Fruit fly (Drosophila melanogaster): Measurements from ENCODE around the gene Zip99C.

The Zip99C gene

dm6 chr3R:29894393-29894792 lies 25.7 kb upstream of the Zip99C start (continued):
- peak; percentile 35; the same call in 1 of the 3 replicates for TF ChIP-seq zfh1 (GFP tag; IDR thresholded peaks at IDR 0.05)
- peak; percentile 53 for TF ChIP-seq lilli (GFP tag; optimal IDR thresholded peaks at IDR 0.05)
- TF ChIP-seq CG9932 (GFP tag; IDR thresholded peaks at IDR 0.05): peak; percentile 72
- peak; percentile 82 for TF ChIP-seq Rfx (GFP tag; IDR thresholded peaks at IDR 0.05)
- TF ChIP-seq HmgZ (tag; optimal IDR thresholded peaks at IDR 0.05): peak; percentile 23
- peak; percentile 32 for TF ChIP-seq wor (GFP tag; IDR thresholded peaks at IDR 0.05)
- no peak for TF ChIP-seq CG3407 (GFP tag; optimal IDR thresholded peaks at IDR 0.05)
- TF ChIP-seq Dll (GFP tag; IDR thresholded peaks at IDR 0.05; ENCODE audit: partially characterized antibody): no peak
- TF ChIP-seq emc (GFP tag; optimal IDR thresholded peaks at IDR 0.05): no peak
- 0 out of 3 replicates have a peak, but pooled peaks have one; percentile 39 for TF ChIP-seq ci (GFP tag; IDR thresholded peaks at IDR 0.05)
- TF ChIP-seq B-H1 (GFP tag; IDR thresholded peaks at IDR 0.05): 0 out of 3 replicates have a peak, but pooled peaks have one; percentile 25
- peak; percentile 64 for TF ChIP-seq CG9817 (tag; optimal IDR thresholded peaks at IDR 0.05)
- TF ChIP-seq CG14667 (GFP tag; IDR thresholded peaks at IDR 0.05): peak; percentile 43; the same call in 1 of the 2 replicates
- peak; percentile 60 for TF ChIP-seq sob (GFP tag; IDR thresholded peaks at IDR 0.05)
- TF ChIP-seq gro (GFP tag; optimal IDR thresholded peaks at IDR 0.05): peak; percentile 38
- peak; percentile 20 for TF ChIP-seq odd (GFP tag; optimal IDR thresholded peaks at IDR 0.05)
- no peak for TF ChIP-seq hth (optimal IDR thresholded peaks at IDR 0.05)
- peak; percentile 65 for TF ChIP-seq Ada2b (GFP tag; IDR thresholded peaks at IDR 0.05)
- no peak for TF ChIP-seq aop (GFP tag; IDR thresholded peaks at IDR 0.05)
- TF ChIP-seq CG4328 (GFP tag; optimal IDR thresholded peaks at IDR 0.05): peak; percentile 8
- TF ChIP-seq Sox102F (GFP tag; optimal IDR thresholded peaks at IDR 0.05): peak; percentile 72
- peak; percentile 55 for TF ChIP-seq CG18619 (GFP tag; optimal IDR thresholded peaks at IDR 0.05)
- no peak for TF ChIP-seq dmrt11E (tag; optimal IDR thresholded peaks at IDR 0.05)
- peak; percentile 73 for TF ChIP-seq Atf6 (GFP tag; IDR thresholded peaks at IDR 0.05)
- TF ChIP-seq Gug (GFP tag; IDR thresholded peaks at IDR 0.05): peak; percentile 12; the same call in 2 of the 4 replicates
- peak; percentile 61 for TF ChIP-seq Sox100B (GFP tag; optimal IDR thresholded peaks at IDR 0.05)
- TF ChIP-seq vvl (GFP tag; IDR thresholded peaks at IDR 0.05): peak; percentile 51; the same call in 1 of the 2 replicates
- no peak for TF ChIP-seq C15 (GFP tag; IDR thresholded peaks at IDR 0.05)
- TF ChIP-seq Ravus (GFP tag; IDR thresholded peaks at IDR 0.05): peak; percentile 6; the same call in 1 of the 2 replicates
- peak; percentile 63; the same call in 1 of the 2 replicates for TF ChIP-seq CG14014 (GFP tag; IDR thresholded peaks at IDR 0.05)
- TF ChIP-seq ATbp (GFP tag; optimal IDR thresholded peaks at IDR 0.05): peak; percentile 56
- peak; percentile 69 for TF ChIP-seq unpg (GFP tag; optimal IDR thresholded peaks at IDR 0.05)
- no peak for TF ChIP-seq hbn (GFP tag; IDR thresholded peaks at IDR 0.05; ENCODE audit: partially characterized antibody)
- no peak for TF ChIP-seq CG7987 (GFP tag; optimal IDR thresholded peaks at IDR 0.05)
- no peak for TF ChIP-seq Optix (GFP tag; IDR thresholded peaks at IDR 0.05)
- TF ChIP-seq CTCF (GFP tag; optimal IDR thresholded peaks at IDR 0.05): no peak
- no peak for TF ChIP-seq CG3726 (GFP tag; IDR thresholded peaks at IDR 0.05)
- peak; percentile 40 for TF ChIP-seq CG10274 (GFP tag; optimal IDR thresholded peaks at IDR 0.05)
- TF ChIP-seq CG31224 (GFP tag; IDR thresholded peaks at IDR 0.05): peak; percentile 59; the same call in 1 of the 2 replicates
- no peak for TF ChIP-seq Atf3 (GFP tag; optimal IDR thresholded peaks at IDR 0.05)
- TF ChIP-seq ac (GFP tag; optimal IDR thresholded peaks at IDR 0.05): no peak
- peak; percentile 51 for TF ChIP-seq D19B (GFP tag; optimal IDR thresholded peaks at IDR 0.05)
- TF ChIP-seq kay (GFP tag; optimal IDR thresholded peaks at IDR 0.05): peak; percentile 10
- TF ChIP-seq grau (tag; optimal IDR thresholded peaks at IDR 0.05): peak; percentile 79
- peak; percentile 40 for TF ChIP-seq Hsf (GFP tag; optimal IDR thresholded peaks at IDR 0.05)
- no peak for TF ChIP-seq Spps (tag; optimal IDR thresholded peaks at IDR 0.05)
- TF ChIP-seq CG18599 (GFP tag; optimal IDR thresholded peaks at IDR 0.05): peak; percentile 62
- TF ChIP-seq Fer2 (tag; optimal IDR thresholded peaks at IDR 0.05): peak; percentile 35
- peak; percentile 32 for TF ChIP-seq pnt (GFP tag; optimal IDR thresholded peaks at IDR 0.05)
- peak; percentile 32; the same call in 1 of the 2 replicates for TF ChIP-seq Taf1 (GFP tag; IDR thresholded peaks at IDR 0.05)
- no peak for TF ChIP-seq CG7271 (tag; optimal IDR thresholded peaks at IDR 0.05)
- peak; percentile 31; the same call in 1 of the 2 replicates for TF ChIP-seq CG4730 (GFP tag; IDR thresholded peaks at IDR 0.05)

Measured in whole organism, embryonic.